Fruit fly (Drosophila melanogaster) whole organism, pupa: Measurements from ENCODE around the gene Ndc80.

Source experiments
- CG10348 ChIP-seq: fragments of 200-800 bp; sonication (Bioruptor generic); IDR thresholded peaks from 2 replicates; pipeline ENCODE4 v1.3.6; 2022; ENCODE audit warnings: missing biosample characterization, missing genetic modification characterization
- CG12605 ChIP-seq: fragments of 200-800 bp; sonication (Bioruptor generic); IDR thresholded peaks from 2 replicates; pipeline ENCODE4 v1.3.6; 2022; ENCODE audit warnings: missing biosample characterization, missing genetic modification characterization
- CG13204 ChIP-seq: fragments of 200-800 bp; sonication (Bioruptor generic); optimal IDR thresholded peaks from 2 replicates; lab custom pipeline; 2018; ENCODE audit warnings: missing biosample characterization, mild to moderate bottlenecking, missing genetic modification characterization, moderate library complexity
- CG14655 ChIP-seq: fragments of 200-800 bp; sonication (Bioruptor generic); optimal IDR thresholded peaks from 3 replicates; lab custom pipeline; 2017; ENCODE audit warnings: mild to moderate bottlenecking, missing biosample characterization, missing genetic modification reagents, missing genetic modification characterization
- CG15710 ChIP-seq: fragments of 200-800 bp; sonication (Bioruptor generic); optimal IDR thresholded peaks from 2 replicates; lab custom pipeline; 2018; ENCODE audit warnings: missing biosample characterization, mild to moderate bottlenecking, missing genetic modification characterization, moderate library complexity
- CG17806 ChIP-seq: fragments of 200-800 bp; sonication (Bioruptor generic); optimal IDR thresholded peaks from 2 replicates; lab custom pipeline; 2018; ENCODE audit warnings: missing biosample characterization, mild to moderate bottlenecking, missing genetic modification characterization, moderate library complexity
- CG32121 ChIP-seq: fragments of 200-800 bp; sonication (Bioruptor generic); IDR thresholded peaks from 2 replicates; pipeline ENCODE4 v1.3.6; 2022; ENCODE audit warnings: missing biosample characterization, missing genetic modification characterization
- CG34367 ChIP-seq: fragments of 200-800 bp; sonication (Bioruptor generic); optimal IDR thresholded peaks from 2 replicates; lab custom pipeline; 2018; ENCODE audit warnings: missing biosample characterization, mild to moderate bottlenecking, missing genetic modification characterization
- CG4496 ChIP-seq: fragments of 200-800 bp; sonication (Bioruptor generic); IDR thresholded peaks from 3 replicates; pipeline ENCODE4 v1.3.6; 2022; ENCODE audit warnings: missing biosample characterization, missing genetic modification characterization
- CG8159 ChIP-seq: fragments of 200-800 bp; sonication (Bioruptor generic); optimal IDR thresholded peaks from 3 replicates; lab custom pipeline; 2018; ENCODE audit warnings: missing biosample characterization, mild to moderate bottlenecking, missing genetic modification characterization, moderate library complexity
- CG8301 ChIP-seq: fragments of 200-800 bp; sonication (Bioruptor generic); optimal IDR thresholded peaks from 2 replicates; lab custom pipeline; 2018; ENCODE audit warnings: missing biosample characterization, mild to moderate bottlenecking, missing genetic modification characterization
- CG9948 ChIP-seq: fragments of 200-800 bp; sonication (Bioruptor generic); optimal IDR thresholded peaks from 2 replicates; lab custom pipeline; 2018; ENCODE audit warnings: missing biosample characterization, mild to moderate bottlenecking, missing genetic modification characterization, moderate library complexity
- D1 ChIP-seq: fragments of 200-800 bp; sonication (Bioruptor generic); optimal IDR thresholded peaks from 2 replicates; lab custom pipeline; 2018; ENCODE audit warnings: missing biosample characterization, mild to moderate bottlenecking, missing genetic modification characterization, moderate library complexity
- EcR ChIP-seq: fragments of 200-800 bp; sonication (Bioruptor generic); optimal IDR thresholded peaks from 3 replicates; lab custom pipeline; 2019; ENCODE audit warnings: missing biosample characterization, missing genetic modification characterization, mild to moderate bottlenecking, moderate library complexity, missing genetic modification reagents
- Ets98B ChIP-seq: fragments of 200-800 bp; sonication (Bioruptor generic); IDR thresholded peaks from 2 replicates; pipeline ENCODE4 v1.3.6; 2022; ENCODE audit warnings: missing biosample characterization, missing genetic modification characterization
- Pif1A ChIP-seq: fragments of 200-800 bp; sonication (Bioruptor generic); optimal IDR thresholded peaks from 3 replicates; lab custom pipeline; 2016; ENCODE audit warnings: missing biosample characterization, missing genetic modification characterization
- Pif1B ChIP-seq: fragments of 200-800 bp; sonication (Bioruptor generic); optimal IDR thresholded peaks from 3 replicates; lab custom pipeline; 2016; ENCODE audit warnings: missing biosample characterization, missing genetic modification characterization
- Snoo ChIP-seq: fragments of 200-800 bp; sonication (Bioruptor generic); optimal IDR thresholded peaks from 3 replicates; lab custom pipeline; 2017; ENCODE audit warnings: missing biosample characterization, mild to moderate bottlenecking, missing genetic modification characterization, inconsistent platforms
- fd96Ca ChIP-seq: fragments of 200-800 bp; sonication (Bioruptor generic); IDR thresholded peaks from 3 replicates; pipeline ENCODE4 v1.3.6; 2022; ENCODE audit warnings: missing biosample characterization, missing genetic modification characterization
- gl ChIP-seq: fragments of 200-800 bp; sonication (Bioruptor generic); optimal IDR thresholded peaks from 2 replicates; lab custom pipeline; 2018; ENCODE audit warnings: missing biosample characterization, mild to moderate bottlenecking, missing genetic modification characterization
- rn ChIP-seq: fragments of 200-800 bp; sonication (Bioruptor generic); IDR thresholded peaks from 2 replicates; pipeline ENCODE4 v1.3.6; 2022; ENCODE audit warnings: missing biosample characterization, missing genetic modification characterization

Ndc80 gene

dm6 chrX:13632606-13633005, 20.7 kb upstream of the Ndc80 start:
- TF ChIP-seq CG8301 (no peak), CG8159 (tag; lab: Kevin White, UChicago) (no peak), Pif1A (GFP tag; lab: Kevin White, UChicago) (no peak), CG4496 (GFP tag; lab: Robert Waterston, UW) (no peak), rn (GFP tag; lab: Robert Waterston, UW) (no peak), CG34367 (tag; lab: Kevin White, UChicago) (no peak), CG9948 (tag; lab: Kevin White, UChicago) (no peak), CG17806 (tag; lab: Kevin White, UChicago) (no peak)
- TF ChIP-seq, all 21 proteins: peak for 0

dm6 chrX:13630290-13630900, 18.5 kb upstream of the Ndc80 start:
- TF ChIP-seq Snoo (tag; lab: Kevin White, UChicago), result peak; percentile 20
- TF ChIP-seq Pif1A (GFP tag; lab: Kevin White, UChicago), result no peak
- TF ChIP-seq rn (GFP tag; lab: Robert Waterston, UW), result no peak
- TF ChIP-seq CG8301, result peak; percentile 29
- TF ChIP-seq gl, result no peak
- 0 out of 2 replicates have a peak, but pooled peaks have one; percentile 38 for TF ChIP-seq CG12605 (GFP tag; lab: Robert Waterston, UW)
- no peak for TF ChIP-seq CG8159 (tag; lab: Kevin White, UChicago)
- TF ChIP-seq EcR (GFP tag; lab: Kevin White, UChicago), result no peak
- peak; percentile 6 for TF ChIP-seq CG9948 (tag; lab: Kevin White, UChicago)
- no peak for TF ChIP-seq D1 (tag; lab: Kevin White, UChicago)
- TF ChIP-seq CG13204 (GFP tag; lab: Kevin White, UChicago), result no peak
- peak; percentile 18 for TF ChIP-seq CG14655 (GFP tag; lab: Kevin White, UChicago)
- TF ChIP-seq CG32121, result peak; percentile 47; the same call in 1 of the 2 replicates
- TF ChIP-seq CG10348, result no peak
- TF ChIP-seq CG17806 (tag; lab: Kevin White, UChicago), result no peak
- TF ChIP-seq fd96Ca (GFP tag; lab: Robert Waterston, UW), result no peak
- no peak for TF ChIP-seq Ets98B (GFP tag; lab: Robert Waterston, UW)
- no peak for TF ChIP-seq Pif1B
- TF ChIP-seq CG4496 (GFP tag; lab: Robert Waterston, UW), result 0 out of 3 replicates have a peak, but pooled peaks have one; percentile 36
- no peak for TF ChIP-seq CG34367 (tag; lab: Kevin White, UChicago)
- no peak for TF ChIP-seq CG15710 (tag; lab: Kevin White, UChicago)

dm6 chrX:13629414-13629813, 17.6 kb upstream of the Ndc80 start:
- no peak for TF ChIP-seq CG12605 (GFP tag; lab: Robert Waterston, UW)
- TF ChIP-seq rn (GFP tag; lab: Robert Waterston, UW), result no peak
- TF ChIP-seq Ets98B (GFP tag; lab: Robert Waterston, UW), result no peak
- no peak for TF ChIP-seq fd96Ca (GFP tag; lab: Robert Waterston, UW)
- no peak for TF ChIP-seq CG17806 (tag; lab: Kevin White, UChicago)
- TF ChIP-seq CG8301, result no peak
- no peak for TF ChIP-seq CG15710 (tag; lab: Kevin White, UChicago)
- no peak for TF ChIP-seq CG8159 (tag; lab: Kevin White, UChicago)
- no peak for TF ChIP-seq CG13204 (GFP tag; lab: Kevin White, UChicago)
- TF ChIP-seq CG10348, result no peak
- TF ChIP-seq CG34367 (tag; lab: Kevin White, UChicago), result no peak
- TF ChIP-seq, all 21 proteins: peak for 0

dm6 chrX:13627855-13628254, 16.0 kb upstream of the Ndc80 start:
- TF ChIP-seq CG8301 (no peak), CG15710 (tag; lab: Kevin White, UChicago) (no peak), CG13204 (GFP tag; lab: Kevin White, UChicago) (no peak), CG14655 (GFP tag; lab: Kevin White, UChicago) (no peak), rn (GFP tag; lab: Robert Waterston, UW) (no peak), CG4496 (GFP tag; lab: Robert Waterston, UW) (no peak), EcR (GFP tag; lab: Kevin White, UChicago) (no peak)

- TF ChIP-seq CG12605 (GFP tag; lab: Robert Waterston, UW), result 0 out of 2 replicates have a peak, but pooled peaks have one; percentile 13
- TF ChIP-seq CG8301, result peak; percentile 35
- peak; percentile 25 for TF ChIP-seq CG15710 (tag; lab: Kevin White, UChicago)
- TF ChIP-seq gl, result no peak
- TF ChIP-seq CG32121, result no peak
- no peak for TF ChIP-seq Snoo (tag; lab: Kevin White, UChicago)
- TF ChIP-seq CG34367 (tag; lab: Kevin White, UChicago), result peak; percentile 4
- no peak for TF ChIP-seq Ets98B (GFP tag; lab: Robert Waterston, UW)
- TF ChIP-seq CG8159 (tag; lab: Kevin White, UChicago), result peak; percentile 45
- peak; percentile 38 for TF ChIP-seq CG9948 (tag; lab: Kevin White, UChicago)
- TF ChIP-seq Pif1B, result peak; percentile 6
- peak; percentile 55; the same call in 1 of the 3 replicates for TF ChIP-seq CG4496 (GFP tag; lab: Robert Waterston, UW)
These were observed 14.7 kb upstream of the Ndc80 start for dm6 chrX:13626579-13626894.

- TF ChIP-seq gl (no peak), CG8301 (no peak), CG17806 (tag; lab: Kevin White, UChicago) (no peak)
These were observed 14.2 kb upstream of the Ndc80 start for dm6 chrX:13625888-13626578.
